Worm (Caenorhabditis elegans) whole organism, mixed stage, embryonic: ENCODE measurements around the gene jip-1.
A peak's percentile ranks its signal among the peaks of the same experiment; 100 is the strongest.

ENCODE experiments used
- M03D4.4 ChIP-seq: sonication (generic microtip); optimal IDR thresholded peaks from 2 replicates; lab custom pipeline; 2017; ENCODE audit warnings: mild to moderate bottlenecking, missing genetic modification characterization, missing compliant biosample characterization
- bed-3 ChIP-seq: fragments of 200-800 bp; sonication (Bioruptor generic); optimal IDR thresholded peaks from 3 replicates; lab custom pipeline; 2018; ENCODE audit warnings: mild to moderate bottlenecking, missing genetic modification characterization, moderate library complexity, missing compliant biosample characterization
- ceh-39 ChIP-seq: fragments of 150-350 bp; optimal IDR thresholded peaks from 2 replicates; lab custom pipeline; 2014; ENCODE audit warnings: missing biosample characterization, missing genetic modification characterization
- ceh-83 ChIP-seq: fragments of 200-800 bp; sonication (Bioruptor generic); optimal IDR thresholded peaks from 2 replicates; lab custom pipeline; 2018; ENCODE audit warnings: mild to moderate bottlenecking, missing genetic modification characterization, missing compliant biosample characterization
- cnd-1 ChIP-seq: fragments of 200-800 bp; sonication (Bioruptor generic); optimal IDR thresholded peaks from 2 replicates; lab custom pipeline; 2018; ENCODE audit warnings: mild to moderate bottlenecking, missing genetic modification characterization, missing compliant biosample characterization
- drap-1 ChIP-seq: fragments of 200-800 bp; sonication (Bioruptor generic); optimal IDR thresholded peaks from 3 replicates; lab custom pipeline; 2018; ENCODE audit warnings: mild to moderate bottlenecking, missing genetic modification characterization, missing compliant biosample characterization
- elt-1 ChIP-seq: sonication (generic microtip); optimal IDR thresholded peaks from 2 replicates; lab custom pipeline; 2017; ENCODE audit warnings: missing genetic modification characterization, mild to moderate bottlenecking, missing compliant biosample characterization, antibody characterized with exemption, moderate library complexity, borderline replicate concordance; ENCODE audit not compliant: insufficient read depth
- elt-3 ChIP-seq: fragments of 150-350 bp; optimal IDR thresholded peaks from 2 replicates; lab custom pipeline; 2014; ENCODE audit warnings: missing biosample characterization, missing genetic modification characterization
- flh-1 ChIP-seq: fragments of 200-800 bp; sonication (Bioruptor generic); optimal IDR thresholded peaks from 2 replicates; lab custom pipeline; 2018; ENCODE audit warnings: mild to moderate bottlenecking, missing genetic modification characterization, moderate library complexity, missing compliant biosample characterization
- ham-2 ChIP-seq: fragments of 200-800 bp; sonication (Bioruptor generic); optimal IDR thresholded peaks from 2 replicates; lab custom pipeline; 2018; ENCODE audit warnings: mild to moderate bottlenecking, missing genetic modification characterization, missing compliant biosample characterization
- hlh-1 ChIP-seq: fragments of 150-350 bp; optimal IDR thresholded peaks from 2 replicates; lab custom pipeline; 2014; ENCODE audit warnings: missing biosample characterization, missing genetic modification reagents, missing genetic modification characterization
- lin-13 ChIP-seq: fragments of 150-350 bp; optimal IDR thresholded peaks from 2 replicates; lab custom pipeline; 2014; ENCODE audit warnings: missing biosample characterization, missing genetic modification characterization
- lin-32 ChIP-seq: fragments of 200-800 bp; sonication (Bioruptor generic); optimal IDR thresholded peaks from 2 replicates; lab custom pipeline; 2018; ENCODE audit warnings: mild to moderate bottlenecking, missing genetic modification characterization, missing compliant biosample characterization
- lsy-2 ChIP-seq: fragments of 150-350 bp; optimal IDR thresholded peaks from 2 replicates; lab custom pipeline; 2014; ENCODE audit warnings: missing biosample characterization, missing genetic modification characterization
- mab-5 ChIP-seq: fragments of 150-350 bp; optimal IDR thresholded peaks from 2 replicates; lab custom pipeline; 2014; ENCODE audit warnings: missing biosample characterization, missing genetic modification characterization
- mep-1 ChIP-seq: fragments of 150-350 bp; optimal IDR thresholded peaks from 2 replicates; lab custom pipeline; 2017; ENCODE audit warnings: missing biosample characterization, missing genetic modification reagents, missing genetic modification characterization, inconsistent platforms
- mls-2 ChIP-seq: sonication (generic microtip); optimal IDR thresholded peaks from 2 replicates; lab custom pipeline; 2016; ENCODE audit warnings: mild to moderate bottlenecking, missing genetic modification characterization, moderate library complexity, missing compliant biosample characterization
- nhr-12 ChIP-seq: fragments of 150-350 bp; optimal IDR thresholded peaks from 2 replicates; lab custom pipeline; 2014; ENCODE audit warnings: missing biosample characterization, missing genetic modification characterization
- nhr-237 ChIP-seq: fragments of 150-350 bp; optimal IDR thresholded peaks from 2 replicates; lab custom pipeline; 2014; ENCODE audit warnings: missing biosample characterization, missing genetic modification characterization
- nhr-28 ChIP-seq: fragments of 150-350 bp; optimal IDR thresholded peaks from 2 replicates; lab custom pipeline; 2014; ENCODE audit warnings: missing biosample characterization, missing genetic modification characterization
- pha-4 ChIP-seq: fragments of 150-350 bp; optimal IDR thresholded peaks from 2 replicates; lab custom pipeline; 2018; ENCODE audit warnings: missing biosample characterization, missing genetic modification reagents, missing genetic modification characterization
- sem-2 ChIP-seq: fragments of 200-800 bp; sonication (Bioruptor generic); optimal IDR thresholded peaks from 2 replicates; lab custom pipeline; 2018; ENCODE audit warnings: mild to moderate bottlenecking, missing genetic modification characterization, missing compliant biosample characterization
- snpc-4 ChIP-seq: fragments of 150-350 bp; optimal IDR thresholded peaks from 2 replicates; lab custom pipeline; 2014; ENCODE audit warnings: missing biosample characterization, missing genetic modification characterization
- sptf-1 ChIP-seq: sonication (generic microtip); optimal IDR thresholded peaks from 2 replicates; lab custom pipeline; 2017; ENCODE audit warnings: mild to moderate bottlenecking, missing genetic modification characterization, moderate library complexity, missing compliant biosample characterization
- tbx-8 ChIP-seq: fragments of 200-800 bp; sonication (Bioruptor generic); optimal IDR thresholded peaks from 2 replicates; lab custom pipeline; 2018; ENCODE audit warnings: mild to moderate bottlenecking, missing genetic modification characterization, moderate library complexity, missing compliant biosample characterization
- unc-120 ChIP-seq: sonication (generic microtip); optimal IDR thresholded peaks from 2 replicates; lab custom pipeline; 2017; ENCODE audit warnings: missing genetic modification characterization, missing compliant biosample characterization; ENCODE audit not compliant: poor library complexity, severe bottlenecking
- unc-39 ChIP-seq: fragments of 150-350 bp; optimal IDR thresholded peaks from 2 replicates; lab custom pipeline; 2014; ENCODE audit warnings: missing biosample characterization, missing genetic modification characterization
- unc-62 ChIP-seq: fragments of 150-350 bp; optimal IDR thresholded peaks from 2 replicates; lab custom pipeline; 2014; ENCODE audit warnings: missing biosample characterization, missing genetic modification reagents, missing genetic modification characterization
- zip-8 ChIP-seq: fragments of 150-350 bp; optimal IDR thresholded peaks from 2 replicates; lab custom pipeline; 2014; ENCODE audit warnings: missing biosample characterization, missing genetic modification characterization
- ztf-11 ChIP-seq: fragments of 150-350 bp; optimal IDR thresholded peaks from 2 replicates; lab custom pipeline; 2014; ENCODE audit warnings: missing biosample characterization, missing genetic modification characterization

Gene jip-1

ce11 chrII:1369322-1369721 is 42.5 kb downstream of the jip-1 start:
- TF ChIP-seq elt-1 (tag; lab: Kevin White, UChicago) = no peak
- TF ChIP-seq zip-8 = no peak
- TF ChIP-seq lsy-2 (tag; lab: Kevin White, UChicago) = no peak
- no peak for TF ChIP-seq nhr-237 (tag; lab: Kevin White, UChicago)
- no peak for TF ChIP-seq bed-3 (GFP tag; lab: Kevin White, UChicago)
- TF ChIP-seq, all 35 proteins: peak for 0

- TF ChIP-seq sptf-1 (no peak), ztf-11 (tag; lab: Kevin White, UChicago) (no peak), M03D4.4 (tag; lab: Kevin White, UChicago) (no peak), ceh-83 (GFP tag; lab: Kevin White, UChicago) (no peak), sem-2 (GFP tag; lab: Kevin White, UChicago) (no peak), ham-2 (GFP tag; lab: Kevin White, UChicago) (no peak), drap-1 (GFP tag; lab: Kevin White, UChicago) (no peak), mab-5 (no peak)
Observed at ce11 chrII:1371533-1371932, 44.7 kb downstream of the jip-1 start.

ce11 chrII:1372138-1372537 is 45.3 kb downstream of the jip-1 start:
- TF ChIP-seq nhr-28 (no peak), unc-62 (GFP tag; lab: Kevin White, UChicago) (no peak), ceh-39 (tag; lab: Kevin White, UChicago) (no peak), nhr-237 (tag; lab: Kevin White, UChicago) (no peak), nhr-12 (tag; lab: Kevin White, UChicago) (no peak), ham-2 (GFP tag; lab: Kevin White, UChicago) (no peak), tbx-8 (GFP tag; lab: Kevin White, UChicago) (no peak), snpc-4 (tag; lab: Kevin White, UChicago) (no peak), pha-4 (tag; lab: Kevin White, UChicago) (no peak)

- TF ChIP-seq flh-1 (GFP tag; lab: Kevin White, UChicago) = no peak
- TF ChIP-seq drap-1 (GFP tag; lab: Kevin White, UChicago) = no peak
- TF ChIP-seq unc-120 = no peak
- TF ChIP-seq ceh-83 (GFP tag; lab: Kevin White, UChicago) = no peak
- TF ChIP-seq lin-13 (tag; lab: Kevin White, UChicago) = no peak
- no peak for TF ChIP-seq ceh-39 (tag; lab: Kevin White, UChicago)
- TF ChIP-seq nhr-28 = no peak
- TF ChIP-seq pha-4 (tag; lab: Kevin White, UChicago) = no peak
- TF ChIP-seq lin-32 (GFP tag; lab: Kevin White, UChicago) = no peak
- no peak for TF ChIP-seq zip-8
- TF ChIP-seq unc-39 (tag; lab: Kevin White, UChicago) = no peak
- TF ChIP-seq nhr-237 (tag; lab: Kevin White, UChicago) = no peak
- TF ChIP-seq elt-3 (tag; lab: Kevin White, UChicago) = no peak
- TF ChIP-seq mls-2 = no peak
- TF ChIP-seq cnd-1 (tag; lab: Kevin White, UChicago) = no peak
- no peak for TF ChIP-seq sptf-1
Observed at ce11 chrII:1372966-1373365, 46.2 kb downstream of the jip-1 start.

- no peak for TF ChIP-seq nhr-28
- no peak for TF ChIP-seq unc-39 (tag; lab: Kevin White, UChicago)
- no peak for TF ChIP-seq bed-3 (GFP tag; lab: Kevin White, UChicago)
- no peak for TF ChIP-seq snpc-4 (tag; lab: Kevin White, UChicago)
Observed at ce11 chrII:1374486-1374885, 47.7 kb downstream of the jip-1 start.

ce11 chrII:1374889-1375288 is 48.1 kb downstream of the jip-1 start, which contains the start of gene rog-1:
Gene rog-1 (minus strand): TSS chrII:1374989.
- TF ChIP-seq sptf-1 (no peak), unc-62 (GFP tag; lab: Kevin White, UChicago) (no peak), drap-1 (GFP tag; lab: Kevin White, UChicago) (no peak), sem-2 (GFP tag; lab: Kevin White, UChicago) (no peak)

- no peak for TF ChIP-seq mep-1 (tag; lab: Kevin White, UChicago)
- TF ChIP-seq unc-120 = peak; percentile 43
- peak; percentile 26 for TF ChIP-seq unc-62 (GFP tag; lab: Kevin White, UChicago)
- no peak for TF ChIP-seq M03D4.4 (tag; lab: Kevin White, UChicago)
- TF ChIP-seq lsy-2 (tag; lab: Kevin White, UChicago) = no peak
- peak; percentile 95 for TF ChIP-seq hlh-1 (tag; lab: Kevin White, UChicago)
Observed at ce11 chrII:1375627-1376026, 48.8 kb downstream of the jip-1 start.
